Worm (Caenorhabditis elegans): ENCODE measurements around the gene Y71H2AM.14.

DNA sequence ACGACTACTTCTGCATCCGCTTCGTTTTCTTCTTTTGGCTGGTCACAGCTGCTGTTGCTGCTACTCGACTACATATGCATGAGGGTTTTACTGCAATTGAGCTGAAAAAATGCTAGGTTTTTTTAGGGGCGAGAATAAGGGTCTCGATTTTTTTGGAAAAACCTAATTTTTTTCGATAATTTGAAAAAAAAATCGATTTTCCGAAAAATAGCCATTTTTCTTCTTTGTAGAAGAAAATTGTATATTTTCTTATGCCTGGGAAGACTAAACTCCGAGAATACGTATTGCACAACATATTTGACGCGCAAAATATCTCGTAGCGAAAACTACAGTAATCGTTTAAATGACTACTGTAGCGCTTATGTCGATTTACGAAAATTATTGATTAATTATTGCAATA, 29.9 kb downstream of the Y71H2AM.14 start, which contains the start of gene tmem-132:
- TF ChIP-seq unc-62 (GFP tag; optimal IDR thresholded peaks at IDR 0.05) (no peak), nhr-237 (tag; optimal IDR thresholded peaks at IDR 0.05) (no peak), alr-1 (tag; optimal IDR thresholded peaks at IDR 0.05) (no peak), ztf-11 (tag; optimal IDR thresholded peaks at IDR 0.05) (no peak), F13H6.1 (tag; optimal IDR thresholded peaks at IDR 0.05) (no peak)
